Worm (Caenorhabditis elegans): ENCODE results near the gene clec-36.

clec-36 gene

ce11 chrV:16816707-16817106, 31.7 kb downstream of the clec-36 start (continued):
- TF ChIP-seq pqm-1 (tag; optimal IDR thresholded peaks at IDR 0.05): peak; percentile 61
- TF ChIP-seq dve-1 (tag; optimal IDR thresholded peaks at IDR 0.05; ENCODE audit: insufficient read depth): peak; percentile 78
- peak; percentile 51; the same call in 1 of the 2 replicates for TF ChIP-seq ceh-20 (GFP tag; IDR thresholded peaks at IDR 0.05)
- peak; percentile 72 for TF ChIP-seq dmd-6 (GFP tag; IDR thresholded peaks at IDR 0.05)
- no peak for TF ChIP-seq ztf-7 (tag; optimal IDR thresholded peaks at IDR 0.05)
- no peak for TF ChIP-seq daf-16 (GFP tag; optimal IDR thresholded peaks at IDR 0.05)
- TF ChIP-seq daf-16 (tag; optimal IDR thresholded peaks at IDR 0.05): peak; percentile 95

ce11 chrV:16815261-16815660, 33.1 kb downstream of the clec-36 start, which contains the start of gene T20B3.1:
TSS of gene T20B3.1 (plus strand) at chrV:16815561.
- TF ChIP-seq aha-1 (tag): peak; percentile 22
- TF ChIP-seq lin-39 (tag; optimal IDR thresholded peaks at IDR 0.05): no peak
- TF ChIP-seq madf-5 (GFP tag; IDR thresholded peaks at IDR 0.05): no peak
- no peak for TF ChIP-seq lin-1 (GFP tag; IDR thresholded peaks at IDR 0.05)

ce11 chrV:16814541-16815207, 33.7 kb downstream of the clec-36 start:
- TF ChIP-seq lin-29 (GFP tag; IDR thresholded peaks at IDR 0.05) (no peak), daf-16 (GFP tag; optimal IDR thresholded peaks at IDR 0.05) (no peak), daf-16 (tag; optimal IDR thresholded peaks at IDR 0.05) (peak; percentile 59), unc-62 (GFP tag; optimal IDR thresholded peaks at IDR 0.05 in 1 of 2) (peak in 1 of 2 experiments; percentile 90), unc-62 (tag; optimal IDR thresholded peaks at IDR 0.05) (no peak), mxl-3 (GFP tag; optimal IDR thresholded peaks at IDR 0.05) (peak; percentile 41), pqm-1 (tag; optimal IDR thresholded peaks at IDR 0.05) (peak; percentile 32), gei-8 (GFP tag; optimal IDR thresholded peaks at IDR 0.05) (peak; percentile 31), hlh-30 (tag; optimal IDR thresholded peaks at IDR 0.05; ENCODE audit: insufficient read depth) (peak; percentile 57), lsy-2 (tag; optimal IDR thresholded peaks at IDR 0.05) (peak in 1 of 2 experiments; percentile 11), mes-2 (tag; optimal IDR thresholded peaks at IDR 0.05; ENCODE audit: poor library complexity, severe bottlenecking) (peak; percentile 28), Y105C5A.15 (GFP tag; IDR thresholded peaks at IDR 0.05) (no peak), ama-1 (optimal IDR thresholded peaks at IDR 0.05) (no peak), F10B5.3 (tag; optimal IDR thresholded peaks at IDR 0.05) (no peak), nhr-28 (tag; optimal IDR thresholded peaks at IDR 0.05) (peak; percentile 62), hlh-11 (tag; optimal IDR thresholded peaks at IDR 0.05) (peak; percentile 23), fos-1 (tag; optimal IDR thresholded peaks at IDR 0.05) (no peak), mdl-1 (tag; optimal IDR thresholded peaks at IDR 0.05) (peak in 1 of 2 experiments; percentile 28)

DNA sequence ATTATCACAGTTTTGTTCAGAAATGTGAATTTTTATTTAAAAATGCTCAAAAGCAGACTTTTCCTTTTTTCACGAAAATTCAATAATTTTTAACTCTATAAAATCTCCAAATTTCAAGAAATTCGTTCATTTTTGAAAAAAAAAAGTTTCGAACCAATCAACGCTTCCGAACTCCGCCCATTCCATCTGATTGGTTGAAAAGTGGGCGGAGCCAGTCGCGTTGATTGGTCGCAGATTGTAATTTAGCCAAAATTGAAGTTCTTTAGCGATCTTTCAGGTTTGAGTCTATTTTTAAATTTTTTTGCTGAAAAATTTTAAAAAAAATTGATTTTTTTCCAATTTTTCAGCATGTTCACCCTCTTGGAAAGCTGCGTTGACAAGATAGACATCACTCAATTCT, 36.0 kb downstream of the clec-36 start:
- TF ChIP-seq nhr-6 (tag; optimal IDR thresholded peaks at IDR 0.05): no peak
- TF ChIP-seq mes-2 (tag; optimal IDR thresholded peaks at IDR 0.05; ENCODE audit: poor library complexity, severe bottlenecking): no peak
- TF ChIP-seq zfp-3 (GFP tag; conservative IDR thresholded peaks at IDR 0.05): no peak
- TF ChIP-seq dmd-8 (GFP tag; IDR thresholded peaks at IDR 0.05): no peak
- TF ChIP-seq F37D6.2 (tag; optimal IDR thresholded peaks at IDR 0.05): no peak
- TF ChIP-seq jun-1 (tag; optimal IDR thresholded peaks at IDR 0.05): no peak
- no peak for TF ChIP-seq pha-4 (GFP tag; IDR thresholded peaks at IDR 0.05)
- no peak for TF ChIP-seq pha-4 (tag; optimal IDR thresholded peaks at IDR 0.05)
- no peak for TF ChIP-seq lsy-2 (tag; optimal IDR thresholded peaks at IDR 0.05)
- TF ChIP-seq pqm-1 (tag; optimal IDR thresholded peaks at IDR 0.05): no peak
- TF ChIP-seq nhr-25 (tag; optimal IDR thresholded peaks at IDR 0.05; ENCODE audit: borderline replicate concordance, insufficient read depth): no peak
- TF ChIP-seq hif-1 (tag; optimal IDR thresholded peaks at IDR 0.05): no peak
